Worm (Caenorhabditis elegans) whole organism, midembryonic: ENCODE measurements around the gene Y43F8B.22.

ENCODE experiments used
- T22C8.4 ChIP-seq: fragments of 200-800 bp; sonication (Bioruptor generic); IDR thresholded peaks from 2 replicates; pipeline ENCODE4 v1.3.6; 2022; ENCODE audit warnings: missing genetic modification characterization, missing compliant biosample characterization
- cog-1 ChIP-seq: sonication (generic microtip); optimal IDR thresholded peaks from 2 replicates; lab custom pipeline; 2016; ENCODE audit warnings: missing genetic modification characterization, missing compliant biosample characterization
- flt-1 ChIP-seq: fragments of 200-800 bp; sonication (Bioruptor generic); IDR thresholded peaks from 2 replicates; pipeline ENCODE4 v1.3.6; 2022; ENCODE audit warnings: missing genetic modification characterization, missing compliant biosample characterization
- klf-2 ChIP-seq: fragments of 200-800 bp; sonication (Bioruptor generic); conservative IDR thresholded peaks from 2 replicates; pipeline ENCODE4 v1.3.6; 2022; ENCODE audit warnings: missing genetic modification reagents, missing genetic modification characterization, missing compliant biosample characterization
- med-1 ChIP-seq: sonication (generic microtip); optimal IDR thresholded peaks from 2 replicates; lab custom pipeline; 2017; ENCODE audit warnings: missing genetic modification characterization, mild to moderate bottlenecking, missing compliant biosample characterization, antibody characterized with exemption, missing genetic modification reagents; ENCODE audit not compliant: insufficient read depth
- ref-1 ChIP-seq: fragments of 200-800 bp; sonication (Bioruptor generic); conservative IDR thresholded peaks from 2 replicates; pipeline ENCODE4 v1.3.6; 2022; ENCODE audit warnings: missing genetic modification reagents, missing genetic modification characterization, missing compliant biosample characterization
- tab-1 ChIP-seq: fragments of 200-800 bp; sonication (Bioruptor generic); IDR thresholded peaks from 2 replicates; pipeline ENCODE4 v1.3.6; 2022; ENCODE audit warnings: missing genetic modification characterization, missing compliant biosample characterization
- ztf-23 ChIP-seq: fragments of 200-800 bp; sonication (Bioruptor generic); IDR thresholded peaks from 2 replicates; pipeline ENCODE4 v1.3.6; 2022; ENCODE audit warnings: missing genetic modification reagents, missing genetic modification characterization, missing compliant biosample characterization
- ztf-29 ChIP-seq: fragments of 200-800 bp; sonication (Bioruptor generic); IDR thresholded peaks from 2 replicates; pipeline ENCODE4 v1.3.6; 2022; ENCODE audit warnings: missing genetic modification reagents, missing genetic modification characterization, missing compliant biosample characterization

Gene Y43F8B.22

DNA sequence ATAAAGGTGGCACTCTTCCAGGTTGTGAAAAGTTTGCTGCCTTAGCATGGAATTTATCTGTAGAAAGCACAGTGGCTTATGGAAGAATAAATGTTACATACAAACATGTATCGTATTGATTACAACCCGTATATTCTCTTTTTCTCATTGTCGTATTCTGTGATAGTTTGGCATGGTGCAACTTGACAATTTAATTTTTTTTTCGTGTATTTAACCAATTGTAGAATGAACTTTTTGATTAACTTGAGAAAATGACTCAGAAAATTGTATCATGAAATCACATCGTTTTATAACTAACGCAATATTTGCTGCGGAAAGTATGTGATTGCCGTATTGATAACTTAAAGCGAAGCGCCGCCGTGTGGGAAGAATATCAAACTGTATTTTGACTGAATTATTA lies 25.5 kb upstream of the Y43F8B.22 start, which contains the start of gene Y43F8B.24:
Y43F8B.24 (plus strand) TSS at position 301 of the 400 bp plus-strand sequence.
- TF ChIP-seq ztf-29 (GFP tag; lab: Robert Waterston, UW), result no peak
- no peak for TF ChIP-seq cog-1
- TF ChIP-seq tab-1 (GFP tag; lab: Robert Waterston, UW), result no peak
- TF ChIP-seq med-1 (GFP tag; lab: Kevin White, UChicago), result no peak
- TF ChIP-seq klf-2 (GFP tag; lab: Robert Waterston, UW), result no peak
- TF ChIP-seq ref-1 (GFP tag; lab: Robert Waterston, UW), result no peak
- no peak for TF ChIP-seq flt-1
- no peak for TF ChIP-seq ztf-23 (GFP tag; lab: Robert Waterston, UW)
- no peak for TF ChIP-seq T22C8.4

DNA sequence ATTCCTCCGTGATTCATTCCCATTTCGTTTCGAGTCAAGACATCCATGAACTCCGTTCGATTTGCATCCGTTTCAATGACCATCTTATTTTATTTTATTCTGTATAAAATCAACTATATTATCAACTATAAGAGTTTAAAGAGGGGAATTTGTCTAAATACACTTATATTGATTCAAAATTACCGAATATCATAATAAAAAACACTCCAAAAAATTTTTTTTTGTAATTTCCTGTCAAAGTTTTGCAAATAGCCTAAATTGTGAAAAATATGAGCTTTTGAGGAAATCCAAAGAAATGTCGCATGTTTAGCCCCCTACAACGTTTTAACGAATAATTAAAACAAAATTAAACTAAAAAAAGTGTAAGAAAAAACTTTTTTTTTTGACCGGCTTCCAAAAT lies 20.6 kb upstream of the Y43F8B.22 start, which contains the start of gene Y43F8B.15:
Y43F8B.15 (minus strand) TSS at position 101 of the 400 bp plus-strand sequence.
- TF ChIP-seq ztf-23 (GFP tag; lab: Robert Waterston, UW) (no peak), tab-1 (GFP tag; lab: Robert Waterston, UW) (no peak), ref-1 (GFP tag; lab: Robert Waterston, UW) (no peak), T22C8.4 (no peak), flt-1 (no peak), med-1 (GFP tag; lab: Kevin White, UChicago) (no peak), klf-2 (GFP tag; lab: Robert Waterston, UW) (no peak), ztf-29 (GFP tag; lab: Robert Waterston, UW) (no peak), cog-1 (no peak)

ce11 chrV:19462612-19463011 lies 20.0 kb upstream of the Y43F8B.22 start, which contains the start of gene Y43F8B.25:
Gene Y43F8B.25 (plus strand): TSS chrV:19462912.
- TF ChIP-seq ztf-29 (GFP tag; lab: Robert Waterston, UW) (no peak), klf-2 (GFP tag; lab: Robert Waterston, UW) (no peak), cog-1 (no peak), flt-1 (no peak), T22C8.4 (no peak), med-1 (GFP tag; lab: Kevin White, UChicago) (no peak), ztf-23 (GFP tag; lab: Robert Waterston, UW) (no peak), ref-1 (GFP tag; lab: Robert Waterston, UW) (no peak), tab-1 (GFP tag; lab: Robert Waterston, UW) (no peak)

DNA sequence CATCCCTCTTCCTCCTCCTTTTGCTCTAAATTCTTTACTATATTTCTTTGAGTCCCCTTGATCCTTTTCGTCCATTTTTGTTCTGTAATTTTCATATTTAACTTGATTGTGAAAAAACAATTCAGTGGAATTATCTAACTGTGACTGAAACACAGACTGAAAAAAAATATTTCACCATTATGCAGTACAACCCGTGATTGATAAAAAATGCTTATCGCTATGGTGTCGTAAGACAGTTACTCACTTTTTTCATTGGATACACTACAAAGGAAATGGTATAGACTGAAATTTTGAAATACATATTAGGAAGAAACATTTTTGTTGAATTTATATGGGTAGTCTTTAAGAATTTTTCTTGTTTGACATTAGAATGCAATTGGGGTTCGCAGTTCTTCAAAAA lies 15.1 kb upstream of the Y43F8B.22 start, which contains the start of gene Y43F8B.23:
Y43F8B.23 (minus strand) TSS at position 75 of the 400 bp plus-strand sequence.
- TF ChIP-seq klf-2 (GFP tag; lab: Robert Waterston, UW), result no peak
- no peak for TF ChIP-seq ztf-29 (GFP tag; lab: Robert Waterston, UW)
- TF ChIP-seq ref-1 (GFP tag; lab: Robert Waterston, UW), result no peak
- no peak for TF ChIP-seq med-1 (GFP tag; lab: Kevin White, UChicago)
- no peak for TF ChIP-seq flt-1
- no peak for TF ChIP-seq tab-1 (GFP tag; lab: Robert Waterston, UW)

DNA sequence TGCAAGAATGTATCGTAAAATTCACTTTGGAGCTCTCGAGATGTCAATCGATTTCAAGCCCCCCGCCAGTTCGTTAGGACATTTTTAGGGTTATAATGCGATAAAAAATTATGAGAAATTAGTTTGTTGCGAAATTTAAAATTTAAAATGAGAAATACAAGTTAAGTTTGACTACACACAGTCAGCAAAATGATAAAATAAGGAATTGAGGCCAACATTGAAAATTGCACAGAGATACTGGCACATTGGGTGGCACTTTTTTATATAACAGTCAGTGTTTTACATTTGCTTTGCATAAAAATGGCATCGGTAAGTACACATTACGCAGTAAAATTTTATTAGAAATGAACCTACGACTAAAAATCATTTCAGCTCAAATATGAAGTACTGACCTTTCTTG lies 14.6 kb upstream of the Y43F8B.22 start, which contains the start of gene Y43F8B.12:
Y43F8B.12 (plus strand) TSS at position 301 of the 400 bp plus-strand sequence.
- no peak for TF ChIP-seq tab-1 (GFP tag; lab: Robert Waterston, UW)
- no peak for TF ChIP-seq ztf-29 (GFP tag; lab: Robert Waterston, UW)
- no peak for TF ChIP-seq ref-1 (GFP tag; lab: Robert Waterston, UW)
- TF ChIP-seq T22C8.4, result no peak
- TF ChIP-seq cog-1, result no peak
- no peak for TF ChIP-seq flt-1
- TF ChIP-seq klf-2 (GFP tag; lab: Robert Waterston, UW), result no peak
- no peak for TF ChIP-seq med-1 (GFP tag; lab: Kevin White, UChicago)
- no peak for TF ChIP-seq ztf-23 (GFP tag; lab: Robert Waterston, UW)

DNA sequence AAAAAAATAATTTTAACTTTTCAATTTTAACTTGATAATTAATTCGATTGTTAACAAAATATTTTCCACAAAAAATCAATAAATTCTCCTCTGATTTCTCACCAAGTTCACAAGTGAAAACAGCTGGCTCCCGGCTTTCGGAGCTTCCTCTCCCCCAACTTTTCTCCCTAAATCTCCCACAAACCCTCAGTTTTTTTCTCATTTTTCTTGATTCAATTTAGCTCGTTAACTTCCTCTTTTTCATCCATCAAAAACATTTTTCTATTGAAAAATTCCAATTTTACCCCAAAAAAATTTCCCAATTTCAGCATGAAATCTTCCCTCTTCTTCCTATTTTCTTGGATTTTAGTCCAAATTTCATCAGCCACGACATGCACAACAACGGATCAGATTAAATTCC lies 12.2 kb upstream of the Y43F8B.22 start, which contains the start of gene Y43F8B.11:
Y43F8B.11 (plus strand) TSS at position 301 of the 400 bp plus-strand sequence.
- TF ChIP-seq cog-1, result no peak
- no peak for TF ChIP-seq tab-1 (GFP tag; lab: Robert Waterston, UW)
- TF ChIP-seq ref-1 (GFP tag; lab: Robert Waterston, UW), result no peak
- no peak for TF ChIP-seq T22C8.4
- TF ChIP-seq ztf-23 (GFP tag; lab: Robert Waterston, UW), result no peak
- TF ChIP-seq ztf-29 (GFP tag; lab: Robert Waterston, UW), result no peak
- TF ChIP-seq med-1 (GFP tag; lab: Kevin White, UChicago), result no peak
- no peak for TF ChIP-seq klf-2 (GFP tag; lab: Robert Waterston, UW)
- no peak for TF ChIP-seq flt-1

- TF ChIP-seq ztf-23 (GFP tag; lab: Robert Waterston, UW) (no peak), med-1 (GFP tag; lab: Kevin White, UChicago) (no peak), klf-2 (GFP tag; lab: Robert Waterston, UW) (no peak), flt-1 (no peak)
Observed at ce11 chrV:19473842-19474514, 8.7 kb upstream of the Y43F8B.22 start, which contains the start of gene Y43F8B.10. Gene Y43F8B.10 (plus strand): TSS chrV:19474464.

DNA sequence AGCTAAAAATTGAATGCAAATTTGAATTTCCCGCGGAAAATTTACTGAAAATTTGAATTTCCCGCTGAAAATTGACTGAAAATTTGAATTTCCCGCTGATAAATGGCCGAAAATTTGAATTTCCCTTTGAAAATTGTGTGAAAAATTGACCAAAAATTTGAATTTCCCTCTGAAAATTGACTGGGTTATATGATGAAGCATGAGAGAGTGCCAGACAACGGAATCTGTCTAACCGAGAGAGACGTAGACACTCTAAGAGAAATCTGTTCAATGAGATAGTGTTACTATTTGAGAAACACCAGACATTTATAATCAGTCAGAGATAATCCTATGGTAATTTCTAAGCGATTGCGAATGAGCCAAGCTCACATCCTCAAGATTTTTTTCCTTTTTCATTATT lies 5.3 kb upstream of the Y43F8B.22 start:
- TF ChIP-seq T22C8.4 (no peak), ztf-29 (GFP tag; lab: Robert Waterston, UW) (no peak), cog-1 (no peak), ztf-23 (GFP tag; lab: Robert Waterston, UW) (no peak), ref-1 (GFP tag; lab: Robert Waterston, UW) (no peak), tab-1 (GFP tag; lab: Robert Waterston, UW) (no peak), klf-2 (GFP tag; lab: Robert Waterston, UW) (no peak), flt-1 (no peak), med-1 (GFP tag; lab: Kevin White, UChicago) (no peak)

ce11 chrV:19477852-19478251 lies 4.8 kb upstream of the Y43F8B.22 start, which contains the start of gene Y43F8B.9:
Gene Y43F8B.9 (plus strand): TSS chrV:19478152.
- TF ChIP-seq klf-2 (GFP tag; lab: Robert Waterston, UW) (no peak), ztf-29 (GFP tag; lab: Robert Waterston, UW) (no peak), flt-1 (no peak), ref-1 (GFP tag; lab: Robert Waterston, UW) (no peak), cog-1 (no peak), T22C8.4 (no peak), tab-1 (GFP tag; lab: Robert Waterston, UW) (no peak), ztf-23 (GFP tag; lab: Robert Waterston, UW) (no peak), med-1 (GFP tag; lab: Kevin White, UChicago) (no peak)
